Fruit fly (Drosophila melanogaster) whole organism, embryonic: Measurements from ENCODE around the gene MAPk-Ak2.
A peak's percentile ranks its signal among the peaks of the same experiment; 100 is the strongest.

Experiments used
- ATbp ChIP-seq: fragments of 200-800 bp; sonication (Bioruptor generic); optimal IDR thresholded peaks from 2 replicates; lab custom pipeline; 2017; ENCODE audit warnings: missing biosample characterization, mild to moderate bottlenecking, missing genetic modification characterization, missing genetic modification reagents
- Asciz ChIP-seq: fragments of 200-800 bp; sonication (Bioruptor generic); optimal IDR thresholded peaks from 2 replicates; lab custom pipeline; 2017; ENCODE audit warnings: missing biosample characterization, mild to moderate bottlenecking, missing genetic modification characterization, missing genetic modification reagents
- CG10147 ChIP-seq: fragments of 200-800 bp; sonication (Bioruptor generic); optimal IDR thresholded peaks from 2 replicates; lab custom pipeline; 2019; ENCODE audit warnings: missing biosample characterization, mild to moderate bottlenecking, missing genetic modification characterization, moderate library complexity
- CG10321 ChIP-seq: fragments of 200-800 bp; sonication (Bioruptor generic); IDR thresholded peaks from 2 replicates; pipeline ENCODE4 v1.3.6; 2022; ENCODE audit warnings: missing biosample characterization, missing genetic modification characterization
- CG12236 ChIP-seq: fragments of 200-800 bp; sonication (Bioruptor generic); optimal IDR thresholded peaks from 2 replicates; lab custom pipeline; 2016; ENCODE audit warnings: missing biosample characterization, missing genetic modification characterization
- CG12744 ChIP-seq: fragments of 200-800 bp; sonication (Bioruptor generic); optimal IDR thresholded peaks from 2 replicates; lab custom pipeline; 2016; ENCODE audit warnings: missing biosample characterization, missing genetic modification characterization
- CG13287 ChIP-seq: fragments of 200-800 bp; sonication (Bioruptor generic); IDR thresholded peaks from 2 replicates; pipeline ENCODE4 v1.3.6; 2022; ENCODE audit warnings: missing biosample characterization, missing genetic modification characterization; ENCODE audit not compliant: partially characterized antibody
- CG13775 ChIP-seq: fragments of 200-800 bp; sonication (Bioruptor generic); optimal IDR thresholded peaks from 3 replicates; lab custom pipeline; 2017; ENCODE audit warnings: missing biosample characterization, mild to moderate bottlenecking, missing genetic modification characterization
- CG15011 ChIP-seq: fragments of 200-800 bp; sonication (Bioruptor generic); optimal IDR thresholded peaks from 3 replicates; lab custom pipeline; 2018; ENCODE audit warnings: missing biosample characterization, mild to moderate bottlenecking, missing genetic modification characterization
- CG1602 ChIP-seq: fragments of 200-800 bp; sonication (Bioruptor generic); optimal IDR thresholded peaks from 3 replicates; lab custom pipeline; 2016; ENCODE audit warnings: missing biosample characterization, missing genetic modification characterization
- CG16813 ChIP-seq: fragments of 200-800 bp; sonication (Bioruptor generic); IDR thresholded peaks from 3 replicates; pipeline ENCODE4 v1.3.6; 2022; ENCODE audit warnings: missing biosample characterization, missing genetic modification characterization; ENCODE audit not compliant: partially characterized antibody
- CG16863 ChIP-seq: fragments of 200-800 bp; sonication (Bioruptor generic); optimal IDR thresholded peaks from 3 replicates; lab custom pipeline; 2016; ENCODE audit warnings: missing biosample characterization, missing genetic modification characterization
- CG1792 ChIP-seq: fragments of 200-800 bp; sonication (Bioruptor generic); optimal IDR thresholded peaks from 2 replicates; lab custom pipeline; 2016; ENCODE audit warnings: missing biosample characterization, missing genetic modification characterization
- CG3407 ChIP-seq: fragments of 200-800 bp; sonication (Bioruptor generic); optimal IDR thresholded peaks from 2 replicates; lab custom pipeline; 2018; ENCODE audit warnings: missing biosample characterization, mild to moderate bottlenecking, missing genetic modification characterization
- CG34224 ChIP-seq: fragments of 200-800 bp; sonication (Bioruptor generic); IDR thresholded peaks from 3 replicates; pipeline ENCODE4 v1.3.6; 2022; ENCODE audit warnings: missing biosample characterization, missing genetic modification characterization; ENCODE audit not compliant: partially characterized antibody
- CG3726 ChIP-seq: fragments of 200-800 bp; sonication (Bioruptor generic); IDR thresholded peaks from 3 replicates; pipeline ENCODE4, ENCODE4 v1.3.6; 2022; ENCODE audit warnings: missing biosample characterization, missing genetic modification characterization
- CG5180 ChIP-seq: fragments of 200-800 bp; sonication (Bioruptor generic); optimal IDR thresholded peaks from 3 replicates; lab custom pipeline; 2017; ENCODE audit warnings: missing biosample characterization, missing genetic modification characterization, mild to moderate bottlenecking, moderate library complexity, missing genetic modification reagents
- CG6791 ChIP-seq: fragments of 200-800 bp; sonication (Bioruptor generic); IDR thresholded peaks from 3 replicates; pipeline ENCODE4 v1.3.6; 2022; ENCODE audit warnings: missing biosample characterization, missing genetic modification characterization; ENCODE audit not compliant: partially characterized antibody
- CG7963 ChIP-seq: fragments of 200-800 bp; sonication (Bioruptor generic); IDR thresholded peaks from 3 replicates; pipeline ENCODE4 v1.3.6; 2022; ENCODE audit warnings: missing biosample characterization, missing genetic modification characterization; ENCODE audit not compliant: partially characterized antibody
- CG8089 ChIP-seq: fragments of 200-800 bp; sonication (Bioruptor generic); optimal IDR thresholded peaks from 3 replicates; lab custom pipeline; 2016; ENCODE audit warnings: missing biosample characterization, missing genetic modification characterization
- CG8388 ChIP-seq: fragments of 200-800 bp; sonication (Bioruptor generic); optimal IDR thresholded peaks from 2 replicates; lab custom pipeline; 2019; ENCODE audit warnings: missing biosample characterization, mild to moderate bottlenecking, missing genetic modification characterization, moderate library complexity
- CG8765 ChIP-seq: fragments of 200-800 bp; sonication (Bioruptor generic); IDR thresholded peaks from 2 replicates; pipeline ENCODE4 v1.3.6; 2022; ENCODE audit warnings: missing biosample characterization, missing genetic modification characterization
- CG9215 ChIP-seq: fragments of 200-800 bp; sonication (Bioruptor generic); IDR thresholded peaks from 2 replicates; pipeline ENCODE4 v1.3.6; 2022; ENCODE audit warnings: missing biosample characterization, missing genetic modification characterization
- Dek ChIP-seq: fragments of 200-800 bp; sonication (Bioruptor generic); optimal IDR thresholded peaks from 3 replicates; lab custom pipeline; 2019; ENCODE audit warnings: missing biosample characterization, mild to moderate bottlenecking, missing genetic modification characterization, moderate library complexity
- E2f2 ChIP-seq: fragments of 200-800 bp; sonication (Bioruptor generic); IDR thresholded peaks from 2 replicates; pipeline ENCODE4 v1.3.6; 2022; ENCODE audit warnings: missing biosample characterization, missing genetic modification characterization
- ERR ChIP-seq: fragments of 200-800 bp; sonication (Bioruptor generic); optimal IDR thresholded peaks from 2 replicates; lab custom pipeline; 2016; ENCODE audit warnings: missing biosample characterization, missing genetic modification characterization
- Eip74EF ChIP-seq, 2 experiments: fragments of 200-800 bp in 1 of 2; fragments of >200 bp in 1 of 2; sonication (Bioruptor generic) in 1 of 2; optimal IDR thresholded peaks; 2 replicates each; lab custom pipeline; 2017 to 2019; ENCODE audit warnings: missing biosample characterization in 2 of 2, missing genetic modification characterization in 2 of 2, mild to moderate bottlenecking in 1 of 2, moderate library complexity in 1 of 2
- Elba2 ChIP-seq: fragments of 200-800 bp; sonication (Bioruptor generic); optimal IDR thresholded peaks from 3 replicates; lab custom pipeline; 2016; ENCODE audit warnings: missing biosample characterization, missing genetic modification characterization
- Fer3 ChIP-seq: fragments of 200-800 bp; sonication (Bioruptor generic); optimal IDR thresholded peaks from 2 replicates; lab custom pipeline; 2018; ENCODE audit warnings: missing biosample characterization, mild to moderate bottlenecking, missing genetic modification characterization, moderate library complexity
- Mes4 ChIP-seq: fragments of 200-800 bp; sonication (Bioruptor generic); optimal IDR thresholded peaks from 2 replicates; lab custom pipeline; 2016; ENCODE audit warnings: missing biosample characterization, missing genetic modification characterization
- Ravus ChIP-seq: fragments of 200-800 bp; sonication (Bioruptor generic); IDR thresholded peaks from 2 replicates; pipeline ENCODE4 v1.3.6; 2022; ENCODE audit warnings: missing biosample characterization, missing genetic modification characterization
- Rx ChIP-seq: fragments of 200-800 bp; sonication (Bioruptor generic); IDR thresholded peaks from 2 replicates; pipeline ENCODE4 v1.3.6; 2022; ENCODE audit warnings: missing biosample characterization, missing genetic modification characterization
- Sry-β ChIP-seq: fragments of 200-800 bp; sonication (Bioruptor generic); optimal IDR thresholded peaks from 2 replicates; lab custom pipeline; 2018; ENCODE audit warnings: missing biosample characterization, mild to moderate bottlenecking, missing genetic modification characterization, moderate library complexity
- bowl ChIP-seq: fragments of 200-800 bp; sonication (Bioruptor generic); IDR thresholded peaks from 2 replicates; pipeline ENCODE4 v1.3.6; 2022; ENCODE audit warnings: missing biosample characterization, missing genetic modification characterization
- cato ChIP-seq: fragments of 200-800 bp; sonication (Bioruptor generic); optimal IDR thresholded peaks from 2 replicates; lab custom pipeline; 2016; ENCODE audit warnings: missing biosample characterization, missing genetic modification characterization, borderline replicate concordance
- crol ChIP-seq: fragments of 200-800 bp; sonication (Bioruptor generic); IDR thresholded peaks from 2 replicates; pipeline ENCODE4 v1.3.6; 2022; ENCODE audit warnings: missing biosample characterization, missing genetic modification characterization
- dimm ChIP-seq: fragments of 200-800 bp; sonication (Bioruptor generic); IDR thresholded peaks from 2 replicates; pipeline ENCODE4 v1.3.6; 2022; ENCODE audit warnings: missing biosample characterization, missing genetic modification characterization
- eve ChIP-seq, 2 experiments: fragments of >200 bp; optimal IDR thresholded peaks; 2 replicates each; lab custom pipeline; 2017; ENCODE audit warnings: missing biosample characterization in 2 of 2, missing genetic modification characterization in 2 of 2
- exex ChIP-seq: fragments of 200-800 bp; sonication (Bioruptor generic); optimal IDR thresholded peaks from 4 replicates; lab custom pipeline; 2018; ENCODE audit warnings: missing biosample characterization, mild to moderate bottlenecking, missing genetic modification characterization, moderate library complexity
- h ChIP-seq: fragments of >200 bp; optimal IDR thresholded peaks from 2 replicates; lab custom pipeline; 2017
- her ChIP-seq: fragments of 200-800 bp; sonication (Bioruptor generic); optimal IDR thresholded peaks from 2 replicates; lab custom pipeline; 2016; ENCODE audit warnings: missing biosample characterization, missing genetic modification characterization
- pzg ChIP-seq: fragments of 200-800 bp; sonication (Bioruptor generic); optimal IDR thresholded peaks from 3 replicates; lab custom pipeline; 2018; ENCODE audit warnings: missing biosample characterization, mild to moderate bottlenecking, missing genetic modification characterization, moderate library complexity
- sob ChIP-seq: fragments of 200-800 bp; sonication (Bioruptor generic); IDR thresholded peaks from 2 replicates; pipeline ENCODE4 v1.3.6; 2022; ENCODE audit warnings: missing biosample characterization, missing genetic modification characterization
- tgo ChIP-seq: fragments of 200-800 bp; sonication (Bioruptor generic); IDR thresholded peaks from 3 replicates; pipeline ENCODE4 v1.3.6; 2022; ENCODE audit warnings: missing biosample characterization, missing genetic modification characterization
- tin ChIP-seq: fragments of 200-800 bp; sonication (Bioruptor generic); optimal IDR thresholded peaks from 3 replicates; lab custom pipeline; 2016; ENCODE audit warnings: missing biosample characterization, missing genetic modification characterization
- tup ChIP-seq: fragments of 200-800 bp; sonication (Bioruptor generic); optimal IDR thresholded peaks from 2 replicates; lab custom pipeline; 2016; ENCODE audit warnings: missing biosample characterization, mild to moderate bottlenecking, missing genetic modification characterization, moderate library complexity
- unc-4 ChIP-seq: fragments of 200-800 bp; sonication (Bioruptor generic); IDR thresholded peaks from 2 replicates; pipeline ENCODE4 v1.3.6; 2022; ENCODE audit warnings: missing biosample characterization, missing genetic modification characterization; ENCODE audit not compliant: partially characterized antibody

The MAPk-Ak2 gene

DNA sequence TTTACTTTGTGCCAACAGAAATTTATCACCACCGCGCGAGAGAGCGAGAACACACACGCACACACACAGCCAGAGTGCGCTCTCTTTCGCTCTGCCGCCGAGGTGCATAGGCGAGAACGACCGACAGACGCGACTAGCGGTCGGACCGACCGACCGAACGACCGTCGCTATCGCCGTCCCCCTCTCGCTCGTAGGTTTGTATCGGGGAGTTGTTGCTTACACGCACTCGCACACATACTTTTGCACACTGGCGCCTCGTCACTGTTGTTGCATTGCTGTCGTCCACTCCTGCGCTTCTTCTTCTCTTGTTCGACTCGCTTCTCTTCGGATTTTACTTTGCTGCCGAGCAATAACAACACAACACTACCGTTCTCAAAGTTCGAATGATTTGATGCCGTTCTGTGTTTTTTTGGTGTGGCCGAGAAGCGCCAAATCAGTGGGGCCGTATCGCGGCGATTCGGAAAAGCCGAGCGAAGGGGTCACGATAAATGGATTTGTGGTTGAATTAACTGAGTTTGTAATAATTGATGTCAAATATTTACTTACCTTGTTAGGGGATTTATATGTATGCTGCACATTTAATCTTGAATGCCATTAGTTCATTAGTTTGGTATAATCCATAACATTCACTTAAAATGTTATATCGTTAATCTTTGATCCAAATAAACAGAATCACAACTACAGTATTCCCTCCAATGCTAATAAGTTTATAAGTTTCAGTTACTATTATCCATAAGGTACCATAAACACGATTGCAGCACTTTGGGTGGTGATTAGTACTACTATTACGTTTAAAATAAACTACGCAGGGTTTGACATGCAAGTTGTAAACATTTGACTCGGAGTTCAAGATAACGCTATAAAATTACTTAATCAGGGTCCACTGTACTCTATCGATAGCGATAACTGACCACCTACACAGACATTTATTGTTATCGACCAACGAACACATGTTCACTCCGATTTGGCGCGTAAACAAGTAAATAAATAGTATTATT, 16.8 kb downstream of the MAPk-Ak2 start, which contains the start of the genes IntS6 and Rtel1 (continued):
- peak; percentile 77 for TF ChIP-seq ATbp (GFP tag; lab: Kevin White, UChicago)
- peak; percentile 65 for TF ChIP-seq pzg (GFP tag; lab: Kevin White, UChicago)
- TF ChIP-seq Fer3 (tag; lab: Kevin White, UChicago): peak; percentile 91
- TF ChIP-seq her (GFP tag; lab: Kevin White, UChicago): peak; percentile 90
- peak; percentile 91 for TF ChIP-seq sob
- peak; percentile 88 for TF ChIP-seq tgo (GFP tag; lab: Robert Waterston, UW)
- TF ChIP-seq cato (GFP tag; lab: Kevin White, UChicago): peak; percentile 84
- no peak for TF ChIP-seq h
- peak; percentile 83 for TF ChIP-seq Rx (GFP tag; lab: Robert Waterston, UW)
- TF ChIP-seq eve (GFP tag; optimal IDR thresholded peaks at IDR 0.05; lab: Kevin White, UChicago): peak in 1 of 2 experiments; percentile 12
- TF ChIP-seq CG10147 (GFP tag; lab: Kevin White, UChicago): peak; percentile 87
- TF ChIP-seq Mes4: peak; percentile 84
- TF ChIP-seq bowl (GFP tag; lab: Robert Waterston, UW): peak; percentile 62; the same call in 1 of the 2 replicates
- peak; percentile 61 for TF ChIP-seq CG5180
- peak; percentile 86 for TF ChIP-seq CG13775
- TF ChIP-seq CG3407 (GFP tag; lab: Kevin White, UChicago): peak; percentile 69
- peak; percentile 31; the same call in 1 of the 3 replicates for TF ChIP-seq CG6791 (GFP tag; lab: Robert Waterston, UW)
- TF ChIP-seq Eip74EF (GFP tag; optimal IDR thresholded peaks at IDR 0.05; lab: Kevin White, UChicago): peak in 1 of 2 experiments; percentile 60
- TF ChIP-seq unc-4 (GFP tag; lab: Robert Waterston, UW): no peak
- peak; percentile 96 for TF ChIP-seq CG10321 (GFP tag; lab: Robert Waterston, UW)
- TF ChIP-seq E2f2 (GFP tag; lab: Robert Waterston, UW): peak; percentile 62
- TF ChIP-seq CG34224: no peak
- peak; percentile 85 for TF ChIP-seq CG1792 (GFP tag; lab: Kevin White, UChicago)
- TF ChIP-seq Asciz (GFP tag; lab: Kevin White, UChicago): peak; percentile 66
- peak; percentile 40 for TF ChIP-seq Sry-β (GFP tag; lab: Kevin White, UChicago)
- TF ChIP-seq CG12236: peak; percentile 82
- TF ChIP-seq CG8089 (GFP tag; lab: Kevin White, UChicago): peak; percentile 86
- TF ChIP-seq CG16863: peak; percentile 89
- peak; percentile 89 for TF ChIP-seq tin
- peak; percentile 83 for TF ChIP-seq CG8765
- TF ChIP-seq Dek: peak; percentile 90
- TF ChIP-seq CG7963: peak; percentile 41; the same call in 1 of the 3 replicates
- peak; percentile 87 for TF ChIP-seq CG8388
- TF ChIP-seq crol: peak; percentile 65
- TF ChIP-seq exex (tag; lab: Kevin White, UChicago): peak; percentile 73
- peak; percentile 72 for TF ChIP-seq tup (GFP tag; lab: Kevin White, UChicago)
- peak; percentile 88 for TF ChIP-seq CG1602 (GFP tag; lab: Kevin White, UChicago)
- peak; percentile 71 for TF ChIP-seq CG15011
- peak; percentile 21; the same call in 1 of the 2 replicates for TF ChIP-seq dimm (GFP tag; lab: Robert Waterston, UW)
- peak; percentile 69 for TF ChIP-seq Ravus (GFP tag; lab: Robert Waterston, UW)
- TF ChIP-seq CG13287 (GFP tag; lab: Robert Waterston, UW): no peak; the same call in 1 of the 2 replicates
- TF ChIP-seq CG9215 (GFP tag; lab: Robert Waterston, UW): peak; percentile 90
- TF ChIP-seq CG3726 (GFP tag; lab: Robert Waterston, UW): peak; percentile 85
- TF ChIP-seq ERR: peak; percentile 80
- no peak; the same call in 2 of the 3 replicates for TF ChIP-seq CG16813 (GFP tag; lab: Robert Waterston, UW)
- TF ChIP-seq CG12744 (GFP tag; lab: Kevin White, UChicago): peak; percentile 88
- TF ChIP-seq Elba2 (GFP tag; lab: Kevin White, UChicago): peak; percentile 39
